Fruit fly (Drosophila melanogaster): ENCODE measurements around the gene esc.

DNA sequence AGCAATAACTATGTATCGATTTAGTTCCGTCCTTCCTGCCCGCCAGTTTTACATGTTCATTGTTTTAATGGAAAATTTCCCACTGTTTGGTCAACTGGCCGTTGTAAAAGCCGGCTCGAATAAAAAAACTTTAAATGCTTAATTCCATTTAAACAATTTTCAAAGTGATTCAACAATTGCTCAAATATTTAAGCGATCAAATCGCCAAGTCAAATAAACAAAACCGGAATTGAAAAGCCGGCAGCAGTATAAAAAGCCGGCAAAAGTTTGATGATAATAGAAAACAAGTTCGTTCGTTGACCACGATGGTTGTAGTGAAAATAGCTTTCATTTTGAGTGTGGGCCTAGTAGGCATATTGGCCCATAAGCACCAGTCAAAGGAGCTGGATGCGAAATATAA, 17.7 kb upstream of the esc start, which contains the start of gene Mal-B1:
- TF ChIP-seq pan (optimal IDR thresholded peaks at IDR 0.05) = no peak
- TF ChIP-seq Dll (optimal IDR thresholded peaks at IDR 0.05) = no peak
- no peak for TF ChIP-seq CG8478 (optimal IDR thresholded peaks at IDR 0.05)
- no peak for TF ChIP-seq psq (optimal IDR thresholded peaks at IDR 0.05)
- no peak for TF ChIP-seq usp (GFP tag; optimal IDR thresholded peaks at IDR 0.05)
- TF ChIP-seq EcR (GFP tag; optimal IDR thresholded peaks at IDR 0.05) = no peak

All from whole organism.